Worm (Caenorhabditis elegans): ENCODE data around the gene H37A05.4.

H37A05.4 gene

DNA sequence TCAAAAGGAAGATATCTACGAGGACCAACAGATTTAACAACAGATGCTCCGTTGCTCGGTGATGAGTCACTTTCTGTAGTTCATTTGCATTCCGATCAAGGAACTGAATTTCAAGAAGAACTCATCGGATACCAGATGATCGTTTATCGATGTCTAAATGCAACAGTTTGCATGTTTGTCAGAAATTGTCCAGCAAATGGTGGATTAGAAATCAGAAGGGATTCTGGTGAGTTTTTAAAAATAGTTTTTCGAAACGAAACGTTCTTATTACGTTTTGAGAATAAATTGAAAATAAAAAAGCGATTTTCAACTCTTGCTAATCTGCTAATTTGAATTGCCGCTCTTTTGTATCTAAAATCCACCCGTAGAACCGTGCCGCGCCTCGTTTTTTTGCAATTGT lies 30.3 kb upstream of the H37A05.4 start:
- no peak for TF ChIP-seq F57C9.4 (tag; optimal IDR thresholded peaks at IDR 0.05)
- TF ChIP-seq attf-5 (GFP tag; optimal IDR thresholded peaks at IDR 0.05): no peak
- no peak for TF ChIP-seq B0019.2 (GFP tag; conservative IDR thresholded peaks at IDR 0.05)
- TF ChIP-seq C17E4.6 (GFP tag; IDR thresholded peaks at IDR 0.05): no peak
- no peak for TF ChIP-seq pha-4 (tag; optimal IDR thresholded peaks at IDR 0.05)
- TF ChIP-seq Y67H2A.10 (GFP tag; conservative IDR thresholded peaks at IDR 0.05): no peak

DNA sequence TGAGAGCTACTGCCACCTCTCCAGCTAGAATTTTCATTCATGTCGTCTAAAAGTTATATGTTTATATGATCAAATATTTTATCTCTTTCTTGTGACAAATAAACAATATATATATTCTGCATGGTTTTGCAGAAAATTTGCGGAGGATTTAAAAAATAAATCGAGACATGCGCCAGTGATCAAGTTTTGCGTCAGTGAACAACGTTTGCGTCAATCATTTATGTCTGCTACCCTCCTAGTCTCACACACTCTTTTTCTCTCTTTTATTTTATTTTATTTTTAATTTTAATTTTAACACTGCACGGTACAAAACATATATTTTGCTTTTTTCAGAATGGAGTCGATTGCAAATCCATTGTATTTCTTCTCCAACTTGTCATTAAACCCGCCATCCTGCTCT lies 29.0 kb upstream of the H37A05.4 start, which contains the start of the genes tag-65 and ccz-1:
Gene tag-65 (minus strand): TSS at position 46 of the 400 bp plus-strand sequence.
Gene ccz-1 (plus strand): TSS at position 334 of the 400 bp plus-strand sequence.
- no peak for TF ChIP-seq B0035.1 (tag; optimal IDR thresholded peaks at IDR 0.05)
- TF ChIP-seq bed-2 (GFP tag; IDR thresholded peaks at IDR 0.05): no peak
- TF ChIP-seq lin-40 (tag; optimal IDR thresholded peaks at IDR 0.05): peak; percentile 85
- TF ChIP-seq B0336.3 (GFP tag; IDR thresholded peaks at IDR 0.05): peak; percentile 87
- no peak for TF ChIP-seq nfya-2 (GFP tag; IDR thresholded peaks at IDR 0.05)
- TF ChIP-seq lin-54 (GFP tag; optimal IDR thresholded peaks at IDR 0.05): peak; percentile 89
- TF ChIP-seq chd-7 (tag; optimal IDR thresholded peaks at IDR 0.05): no peak
- TF ChIP-seq ztf-18 (tag; optimal IDR thresholded peaks at IDR 0.05): peak; percentile 97
- TF ChIP-seq gei-17 (GFP tag; optimal IDR thresholded peaks at IDR 0.05): peak; percentile 59
- no peak for TF ChIP-seq zfh-2 (GFP tag; conservative IDR thresholded peaks at IDR 0.05)
- no peak for TF ChIP-seq ccch-3 (GFP tag; optimal IDR thresholded peaks at IDR 0.05)
- no peak for TF ChIP-seq C17E4.6 (GFP tag; IDR thresholded peaks at IDR 0.05)
- TF ChIP-seq ztf-3 (GFP tag; optimal IDR thresholded peaks at IDR 0.05): no peak
- TF ChIP-seq dpl-1 (GFP tag; optimal IDR thresholded peaks at IDR 0.05): peak; percentile 60
- TF ChIP-seq lir-1 (GFP tag; conservative IDR thresholded peaks at IDR 0.05): peak; percentile 81
- no peak for TF ChIP-seq aptf-3 (GFP tag; IDR thresholded peaks at IDR 0.05)
- TF ChIP-seq bed-1 (GFP tag; IDR thresholded peaks at IDR 0.05): no peak
- no peak for TF ChIP-seq egrh-3 (GFP tag; IDR thresholded peaks at IDR 0.05)
- TF ChIP-seq F33H1.4 (GFP tag; IDR thresholded peaks at IDR 0.05): peak; percentile 70
- TF ChIP-seq rcor-1 (GFP tag; IDR thresholded peaks at IDR 0.05): peak; percentile 89
- TF ChIP-seq attf-3 (GFP tag; conservative IDR thresholded peaks at IDR 0.05): peak; percentile 57; the same call in 1 of the 2 replicates
- TF ChIP-seq Y53G8AR.9 (GFP tag; conservative IDR thresholded peaks at IDR 0.05): peak; percentile 87
- TF ChIP-seq madf-3 (GFP tag; IDR thresholded peaks at IDR 0.05): 0 out of 2 replicates have a peak, but pooled peaks have one; percentile 60
- TF ChIP-seq him-1 (tag; optimal IDR thresholded peaks at IDR 0.05): peak; percentile 5
- TF ChIP-seq C06A6.2 (GFP tag; conservative IDR thresholded peaks at IDR 0.05): 0 out of 2 replicates have a peak, but pooled peaks have one; percentile 33
- TF ChIP-seq D2030.7 (GFP tag; IDR thresholded peaks at IDR 0.05): peak; percentile 46; the same call in 1 of the 2 replicates
- TF ChIP-seq hrde-1 (tag; optimal IDR thresholded peaks at IDR 0.05; ENCODE audit: borderline replicate concordance): no peak
- peak; percentile 68 for TF ChIP-seq xnd-1 (tag; optimal IDR thresholded peaks at IDR 0.05)
- peak; percentile 30 for TF ChIP-seq ztf-26 (tag; optimal IDR thresholded peaks at IDR 0.05)
- peak; percentile 78 for TF ChIP-seq nfyb-1 (GFP tag; IDR thresholded peaks at IDR 0.05)
- TF ChIP-seq lin-35 (GFP tag; optimal IDR thresholded peaks at IDR 0.05): peak in 1 of 3 experiments; percentile 89
- peak; percentile 53 for TF ChIP-seq efl-1 (GFP tag; optimal IDR thresholded peaks at IDR 0.05)
- TF ChIP-seq nhr-90 (tag; optimal IDR thresholded peaks at IDR 0.05): no peak
- no peak for TF ChIP-seq ztf-28 (GFP tag; IDR thresholded peaks at IDR 0.05)
- TF ChIP-seq rec-8 (tag; optimal IDR thresholded peaks at IDR 0.05): peak in 1 of 2 experiments; percentile 3
- peak; percentile 79 for TF ChIP-seq ZK185.1 (tag; optimal IDR thresholded peaks at IDR 0.05; ENCODE audit: poor library complexity, severe bottlenecking)
- TF ChIP-seq hmg-1.2 (GFP tag; IDR thresholded peaks at IDR 0.05): peak; percentile 98
- TF ChIP-seq ekl-4 (GFP tag; IDR thresholded peaks at IDR 0.05): peak; percentile 84
- no peak for TF ChIP-seq rpc-1 (optimal IDR thresholded peaks at IDR 0.05)
- TF ChIP-seq rpc-1 (tag; optimal IDR thresholded peaks at IDR 0.05): no peak
- TF ChIP-seq pha-4 (tag; optimal IDR thresholded peaks at IDR 0.05): peak; percentile 13
- peak; percentile 68; the same call in 1 of the 2 replicates for TF ChIP-seq K11D2.4 (GFP tag; IDR thresholded peaks at IDR 0.05)
- TF ChIP-seq atf-7 (tag; optimal IDR thresholded peaks at IDR 0.05): peak; percentile 30
